Fruit fly (Drosophila melanogaster) whole organism, larva: ENCODE measurements around the gene CG31525.
A peak's percentile ranks its signal among the peaks of the same experiment; 100 is the strongest.

Source experiments
- noc ChIP-seq: fragments of 200-800 bp; sonication (Bioruptor generic); optimal IDR thresholded peaks from 3 replicates; lab custom pipeline; 2019; ENCODE audit warnings: missing biosample characterization, mild to moderate bottlenecking, missing genetic modification characterization, moderate library complexity

CG31525 gene

dm6 chr3R:4403706-4404392 lies 23.0 kb upstream of the CG31525 start:
- TF ChIP-seq noc (tag; lab: Kevin White, UChicago): peak; percentile 87

DNA sequence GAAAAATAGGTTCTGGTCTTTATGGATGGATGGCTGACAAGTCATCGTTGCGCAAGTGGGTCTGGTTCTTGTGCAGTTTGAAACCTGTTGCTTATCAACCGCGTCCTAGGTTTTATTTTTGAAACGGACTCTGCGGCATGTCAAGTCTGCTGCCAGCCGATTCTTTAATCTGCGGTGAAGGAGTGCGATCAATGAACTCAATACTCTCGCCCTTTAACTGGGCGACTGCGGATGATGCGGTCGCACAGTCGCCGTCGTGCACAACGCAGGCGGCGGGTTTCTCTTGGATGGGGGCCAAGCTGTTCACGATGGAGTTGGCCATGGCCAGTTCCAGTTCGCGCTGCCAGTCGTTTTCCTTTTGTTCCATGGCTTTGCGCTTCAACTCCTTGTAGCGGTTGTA lies 19.5 kb upstream of the CG31525 start:
- no peak for TF ChIP-seq noc (tag; lab: Kevin White, UChicago)

- TF ChIP-seq noc (tag; lab: Kevin White, UChicago): no peak
These were observed 10.7 kb upstream of the CG31525 start, which contains the start of gene CG31528 for dm6 chr3R:4416138-4416537. Gene CG31528 (plus strand): TSS chr3R:4416438.

DNA sequence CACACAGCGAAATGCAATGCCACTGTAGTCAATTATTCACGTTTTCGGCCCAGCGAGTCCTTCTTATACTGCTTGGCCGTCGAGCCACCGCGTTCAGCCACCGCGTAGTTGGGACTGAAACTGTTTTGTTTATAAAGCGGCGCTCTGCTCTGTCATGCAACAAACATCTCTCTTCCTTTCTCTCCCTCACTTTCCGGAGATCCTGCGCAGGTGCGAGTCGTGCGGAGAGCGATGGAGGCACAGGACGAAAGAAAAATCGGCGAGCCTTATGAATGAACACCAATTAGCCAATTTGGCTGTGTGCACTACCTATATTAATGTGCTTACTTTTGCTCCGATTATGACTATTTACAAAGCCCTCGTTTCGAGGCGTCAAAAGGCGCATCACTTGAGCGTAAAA lies 7.3 kb upstream of the CG31525 start, which contains the start of gene CG32944:
Gene CG32944 (minus strand): TSS at position 97 of the 400 bp plus-strand sequence.
- TF ChIP-seq noc (tag; lab: Kevin White, UChicago): no peak

- TF ChIP-seq noc (tag; lab: Kevin White, UChicago): no peak
These were observed 2.0 kb downstream of the CG31525 start, which contains the start of gene srl for dm6 chr3R:4428585-4429464. Gene srl (minus strand): TSS chr3R:4429335.

dm6 chr3R:4433441-4434077 lies 6.7 kb downstream of the CG31525 start, which contains the start of the genes eIF3a and CG1074:
Gene eIF3a (minus strand): TSS chr3R:4433895.
Gene CG1074 (plus strand): TSS chr3R:4433965.
- peak; percentile 64 for TF ChIP-seq noc (tag; lab: Kevin White, UChicago)

DNA sequence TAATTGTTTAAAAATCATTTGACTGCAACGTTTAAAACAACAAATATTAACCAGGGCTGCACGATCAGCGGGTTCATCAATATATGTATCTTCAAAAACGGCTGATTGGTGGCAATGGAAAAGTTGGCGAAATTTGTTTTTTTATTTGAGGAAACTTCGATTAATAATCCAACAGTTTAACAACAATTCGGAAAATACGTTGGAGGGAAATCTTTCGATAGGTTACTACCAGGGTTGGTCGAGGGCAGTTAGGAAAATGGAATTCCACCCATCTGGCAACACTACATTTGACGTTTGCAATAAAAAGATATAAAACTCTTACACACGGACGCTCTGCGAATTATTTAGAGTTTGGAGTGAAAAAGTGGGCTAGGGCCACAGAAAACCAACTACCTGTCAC lies 10.3 kb downstream of the CG31525 start, which contains the start of the genes Lipt2 and CG14650:
Gene Lipt2 (minus strand): TSS at position 217 of the 400 bp plus-strand sequence.
Gene CG14650 (plus strand): TSS at position 275 of the 400 bp plus-strand sequence.
- no peak for TF ChIP-seq noc (tag; lab: Kevin White, UChicago)

DNA sequence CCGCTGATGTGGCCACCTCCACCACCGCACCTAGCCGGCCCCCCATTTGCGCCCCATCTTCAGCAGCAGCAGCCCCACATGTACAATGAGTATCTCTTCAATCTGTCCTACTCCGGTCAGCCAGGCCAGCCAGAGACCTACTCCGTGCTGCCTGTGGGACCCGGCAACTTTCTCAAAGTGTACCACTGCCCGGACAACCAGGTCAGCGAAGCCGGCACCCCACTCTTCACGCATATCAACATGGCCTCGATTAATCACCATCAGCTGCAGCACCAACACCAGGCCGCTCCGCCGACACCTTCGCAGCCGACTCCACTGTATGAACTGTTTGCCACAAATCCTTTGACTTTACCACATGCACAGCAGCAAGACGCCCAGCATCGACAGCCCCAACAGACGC lies 11.0 kb downstream of the CG31525 start:
- no peak for TF ChIP-seq noc (tag; lab: Kevin White, UChicago)

DNA sequence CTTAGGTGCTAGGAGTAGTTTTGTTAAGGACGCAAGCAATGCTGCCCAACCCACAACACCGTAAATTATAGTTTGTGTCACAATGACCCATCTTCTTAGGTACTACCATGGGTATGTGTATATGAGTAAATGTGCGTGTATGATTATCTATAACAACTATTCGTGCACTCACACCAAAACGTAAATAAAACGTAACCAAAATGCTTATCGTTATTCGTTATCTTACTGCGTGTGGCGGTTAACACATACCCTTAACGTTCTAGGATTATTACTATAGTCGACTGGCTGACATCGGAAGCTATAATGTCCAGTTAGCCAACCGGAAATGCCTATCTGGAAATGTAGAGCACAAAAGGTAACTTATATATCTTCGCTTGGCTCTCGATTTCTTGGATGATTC lies 18.3 kb downstream of the CG31525 start:
- no peak for TF ChIP-seq noc (tag; lab: Kevin White, UChicago)

dm6 chr3R:4446455-4447224 lies 19.8 kb downstream of the CG31525 start:
- TF ChIP-seq noc (tag; lab: Kevin White, UChicago): no peak

DNA sequence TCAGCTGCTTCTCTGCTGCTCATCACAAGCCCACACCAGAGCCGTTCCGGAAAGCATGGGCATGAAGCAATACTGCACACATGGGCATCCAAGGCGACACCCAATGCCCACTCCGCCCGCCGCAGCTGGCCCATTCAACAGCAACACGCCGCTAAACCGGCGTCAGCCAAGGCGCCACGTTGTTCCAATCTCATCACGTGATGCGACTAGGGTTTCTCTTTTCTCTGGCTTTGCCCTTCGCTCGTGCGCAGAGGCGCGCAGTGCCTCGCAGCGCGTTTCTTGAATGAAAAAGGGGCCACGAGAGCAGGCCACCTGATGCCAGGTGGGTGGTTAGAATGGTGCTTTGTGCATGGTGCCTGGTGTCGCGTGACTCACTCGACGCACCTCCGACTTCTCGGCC lies 22.4 kb downstream of the CG31525 start:
- no peak for TF ChIP-seq noc (tag; lab: Kevin White, UChicago)

DNA sequence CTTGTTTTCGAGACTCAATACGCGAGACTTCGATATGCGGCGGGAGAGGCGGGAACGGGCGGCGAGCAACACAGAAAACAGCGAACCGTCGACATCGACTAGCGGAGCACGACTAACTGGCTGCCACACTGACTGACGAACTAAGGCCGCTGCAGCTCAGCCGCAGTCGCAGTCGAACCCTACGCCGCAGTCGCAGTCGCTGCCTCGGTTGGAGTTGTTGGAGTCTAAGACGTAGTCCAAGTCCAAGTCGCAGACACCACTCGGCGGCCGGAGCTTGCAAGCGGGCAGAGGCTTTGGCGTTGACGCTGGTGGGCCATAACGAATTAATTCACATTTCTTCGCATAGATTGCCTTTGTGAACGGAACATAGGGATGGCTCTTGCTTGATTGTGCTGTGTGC lies 23.9 kb downstream of the CG31525 start:
- TF ChIP-seq noc (tag; lab: Kevin White, UChicago): no peak

- TF ChIP-seq noc (tag; lab: Kevin White, UChicago): no peak
These were observed 25.7 kb downstream of the CG31525 start for dm6 chr3R:4452345-4453044.
